Worm (Caenorhabditis elegans) whole organism, L3 larva: ENCODE data around the gene F53A3.1.

Source experiments
- R02D3.7 ChIP-seq: fragments of 150-350 bp; optimal IDR thresholded peaks from 2 replicates; lab custom pipeline; 2014; ENCODE audit warnings: missing biosample characterization, missing genetic modification characterization
- ZK546.5 ChIP-seq: sonication (generic microtip); optimal IDR thresholded peaks from 2 replicates; lab custom pipeline; 2017; ENCODE audit warnings: missing biosample characterization, missing genetic modification characterization
- aly-2 ChIP-seq: fragments of 150-350 bp; optimal IDR thresholded peaks from 2 replicates; lab custom pipeline; 2014; ENCODE audit warnings: missing biosample characterization, missing genetic modification characterization
- ama-1 ChIP-seq: fragments of 150-350 bp; optimal IDR thresholded peaks from 2 replicates; lab custom pipeline; 2018
- ceh-16 ChIP-seq: sonication (generic microtip); optimal IDR thresholded peaks from 2 replicates; lab custom pipeline; 2017; ENCODE audit warnings: missing biosample characterization, missing genetic modification characterization
- ceh-28 ChIP-seq: fragments of 150-350 bp; optimal IDR thresholded peaks from 2 replicates; lab custom pipeline; 2014; ENCODE audit warnings: missing biosample characterization, missing genetic modification reagents, missing genetic modification characterization
- ceh-82 ChIP-seq: fragments of 150-350 bp; optimal IDR thresholded peaks from 2 replicates; lab custom pipeline; 2014; ENCODE audit warnings: missing biosample characterization, missing genetic modification characterization
- ceh-9 ChIP-seq: sonication (generic microtip); optimal IDR thresholded peaks from 2 replicates; lab custom pipeline; 2018; ENCODE audit warnings: missing biosample characterization, missing genetic modification characterization
- daf-12 ChIP-seq: fragments of 150-350 bp; optimal IDR thresholded peaks from 2 replicates; lab custom pipeline; 2014; ENCODE audit warnings: missing biosample characterization, missing genetic modification reagents, missing genetic modification characterization
- egl-27 ChIP-seq: sonication (generic microtip); optimal IDR thresholded peaks from 4 replicates; lab custom pipeline; 2017; ENCODE audit warnings: missing biosample characterization, missing genetic modification reagents, missing genetic modification characterization
- egl-5 ChIP-seq: fragments of 150-350 bp; optimal IDR thresholded peaks from 2 replicates; lab custom pipeline; 2017; ENCODE audit warnings: missing biosample characterization, missing genetic modification reagents, missing genetic modification characterization, inconsistent platforms
- elt-1 ChIP-seq: fragments of 150-350 bp; optimal IDR thresholded peaks from 2 replicates; lab custom pipeline; 2014; ENCODE audit warnings: missing biosample characterization, missing genetic modification characterization
- elt-2 ChIP-seq: sonication (generic microtip); optimal IDR thresholded peaks from 2 replicates; lab custom pipeline; 2016; ENCODE audit warnings: missing genetic modification reagents, mild to moderate bottlenecking, missing genetic modification characterization, missing compliant biosample characterization
- elt-3 ChIP-seq, 3 experiments: fragments of 150-350 bp in 1 of 3; sonication (generic microtip) in 2 of 3; optimal IDR thresholded peaks; 2 replicates in 2 of 3; 4 replicates in 1 of 3; lab custom pipeline; 2014 to 2017; ENCODE audit warnings: missing biosample characterization in 3 of 3, missing genetic modification characterization in 3 of 3
- eor-1 ChIP-seq, 2 experiments: fragments of 150-350 bp; optimal IDR thresholded peaks; 2 replicates each; lab custom pipeline; 2014 to 2018; ENCODE audit warnings: missing biosample characterization in 2 of 2, missing genetic modification characterization in 2 of 2
- fkh-10 ChIP-seq: sonication (generic microtip); optimal IDR thresholded peaks from 2 replicates; lab custom pipeline; 2017; ENCODE audit warnings: missing biosample characterization, missing genetic modification reagents, missing genetic modification characterization
- fkh-2 ChIP-seq: fragments of 150-350 bp; optimal IDR thresholded peaks from 2 replicates; lab custom pipeline; 2014; ENCODE audit warnings: missing biosample characterization, missing genetic modification reagents, missing genetic modification characterization
- fos-1 ChIP-seq: fragments of 150-350 bp; optimal IDR thresholded peaks from 2 replicates; lab custom pipeline; 2014; ENCODE audit warnings: missing biosample characterization, missing genetic modification characterization
- hmg-11 ChIP-seq: sonication (generic microtip); optimal IDR thresholded peaks from 2 replicates; lab custom pipeline; 2016; ENCODE audit warnings: missing genetic modification characterization, missing compliant biosample characterization
- jun-1 ChIP-seq: fragments of 150-350 bp; optimal IDR thresholded peaks from 2 replicates; lab custom pipeline; 2014; ENCODE audit warnings: missing biosample characterization, missing genetic modification reagents, missing genetic modification characterization
- lin-15B ChIP-seq: fragments of 150-350 bp; optimal IDR thresholded peaks from 2 replicates; lab custom pipeline; 2014; ENCODE audit warnings: missing biosample characterization, missing genetic modification characterization
- lin-39 ChIP-seq: fragments of 150-350 bp; optimal IDR thresholded peaks from 2 replicates; lab custom pipeline; 2018; ENCODE audit warnings: missing biosample characterization, missing genetic modification reagents, missing genetic modification characterization
- lsy-12 ChIP-seq: sonication (generic microtip); optimal IDR thresholded peaks from 2 replicates; lab custom pipeline; 2016; ENCODE audit warnings: mild to moderate bottlenecking, missing genetic modification characterization, missing compliant biosample characterization
- mdl-1 ChIP-seq: fragments of 150-350 bp; optimal IDR thresholded peaks from 2 replicates; lab custom pipeline; 2014; ENCODE audit warnings: missing biosample characterization, missing genetic modification characterization
- mml-1 ChIP-seq: fragments of 150-350 bp; sonication (generic microtip); optimal IDR thresholded peaks from 3 replicates; lab custom pipeline; 2014; ENCODE audit warnings: missing biosample characterization, missing genetic modification characterization
- nfya-1 ChIP-seq: sonication (generic microtip); optimal IDR thresholded peaks from 2 replicates; lab custom pipeline; 2017; ENCODE audit warnings: missing genetic modification characterization, mild to moderate bottlenecking, missing compliant biosample characterization, antibody characterized with exemption, moderate library complexity; ENCODE audit not compliant: insufficient read depth
- nhr-11 ChIP-seq: fragments of 150-350 bp; optimal IDR thresholded peaks from 2 replicates; lab custom pipeline; 2014; ENCODE audit warnings: missing biosample characterization, missing genetic modification characterization
- nhr-12 ChIP-seq: fragments of 150-350 bp; optimal IDR thresholded peaks from 2 replicates; lab custom pipeline; 2014; ENCODE audit warnings: missing biosample characterization, missing genetic modification characterization
- nhr-23 ChIP-seq: fragments of 150-350 bp; optimal IDR thresholded peaks from 2 replicates; lab custom pipeline; 2014; ENCODE audit warnings: missing biosample characterization, missing genetic modification reagents, missing genetic modification characterization
- nhr-237 ChIP-seq: fragments of 150-350 bp; optimal IDR thresholded peaks from 2 replicates; lab custom pipeline; 2014; ENCODE audit warnings: missing biosample characterization, missing genetic modification characterization
- nhr-25 ChIP-seq: sonication (generic microtip); optimal IDR thresholded peaks from 2 replicates; lab custom pipeline; 2017; ENCODE audit warnings: missing biosample characterization, missing genetic modification characterization
- nhr-28 ChIP-seq: fragments of 150-350 bp; optimal IDR thresholded peaks from 2 replicates; lab custom pipeline; 2014; ENCODE audit warnings: missing biosample characterization, missing genetic modification characterization
- nhr-43 ChIP-seq: sonication (generic microtip); optimal IDR thresholded peaks from 2 replicates; lab custom pipeline; 2016; ENCODE audit warnings: mild to moderate bottlenecking, missing genetic modification characterization, missing compliant biosample characterization; ENCODE audit not compliant: poor library complexity, severe bottlenecking
- nhr-67 ChIP-seq: fragments of 150-350 bp; optimal IDR thresholded peaks from 2 replicates; lab custom pipeline; 2014; ENCODE audit warnings: missing biosample characterization, missing genetic modification characterization
- nhr-76 ChIP-seq: fragments of 150-350 bp; sonication (generic microtip); optimal IDR thresholded peaks from 5 replicates; lab custom pipeline; 2014; ENCODE audit warnings: missing biosample characterization, missing genetic modification characterization
- nhr-77 ChIP-seq: fragments of 150-350 bp; optimal IDR thresholded peaks from 2 replicates; lab custom pipeline; 2014; ENCODE audit warnings: missing biosample characterization, missing genetic modification characterization
- pha-4 ChIP-seq: fragments of 150-350 bp; optimal IDR thresholded peaks from 2 replicates; lab custom pipeline; 2014; ENCODE audit warnings: missing biosample characterization, missing genetic modification reagents, missing genetic modification characterization
- pqm-1 ChIP-seq: fragments of 150-350 bp; optimal IDR thresholded peaks from 2 replicates; lab custom pipeline; 2017; ENCODE audit warnings: missing biosample characterization, missing genetic modification characterization, inconsistent platforms
- sea-2 ChIP-seq: fragments of 150-350 bp; sonication (generic microtip); optimal IDR thresholded peaks from 4 replicates; lab custom pipeline; 2014; ENCODE audit warnings: missing biosample characterization, missing genetic modification reagents, missing genetic modification characterization
- skn-1 ChIP-seq: fragments of 150-350 bp; optimal IDR thresholded peaks from 2 replicates; lab custom pipeline; 2014; ENCODE audit warnings: missing biosample characterization, missing genetic modification characterization
- snpc-4 ChIP-seq: fragments of 150-350 bp; optimal IDR thresholded peaks from 2 replicates; lab custom pipeline; 2014; ENCODE audit warnings: missing biosample characterization, missing genetic modification characterization
- tbx-2 ChIP-seq: sonication (generic microtip); optimal IDR thresholded peaks from 2 replicates; lab custom pipeline; 2016; ENCODE audit warnings: mild to moderate bottlenecking, missing genetic modification characterization, missing compliant biosample characterization
- unc-39 ChIP-seq: sonication (generic microtip); optimal IDR thresholded peaks from 4 replicates; lab custom pipeline; 2017; ENCODE audit warnings: missing biosample characterization, missing genetic modification characterization
- unc-62 ChIP-seq: fragments of 150-350 bp; sonication (generic microtip); optimal IDR thresholded peaks from 4 replicates; lab custom pipeline; 2014; ENCODE audit warnings: missing biosample characterization, missing genetic modification reagents, missing genetic modification characterization
- zag-1 ChIP-seq: fragments of 150-350 bp; optimal IDR thresholded peaks from 2 replicates; lab custom pipeline; 2014; ENCODE audit warnings: missing biosample characterization, missing genetic modification characterization
- ztf-11 ChIP-seq: fragments of 150-350 bp; optimal IDR thresholded peaks from 2 replicates; lab custom pipeline; 2014; ENCODE audit warnings: missing biosample characterization, missing genetic modification characterization
- ztf-4 ChIP-seq: fragments of 150-350 bp; optimal IDR thresholded peaks from 2 replicates; lab custom pipeline; 2014; ENCODE audit warnings: missing biosample characterization, missing genetic modification characterization

The F53A3.1 gene

ce11 chrIII:1925786-1926185 lies 17.7 kb downstream of the F53A3.1 start:
- TF ChIP-seq elt-3 (tag; optimal IDR thresholded peaks at IDR 0.05; lab: Kevin White, UChicago) (no peak), ceh-9 (tag; lab: Kevin White, UChicago) (no peak), unc-62 (no peak), skn-1 (tag; lab: Kevin White, UChicago) (no peak), nhr-23 (tag; lab: Kevin White, UChicago) (no peak), nfya-1 (tag; lab: Kevin White, UChicago) (no peak), nhr-76 (tag; lab: Kevin White, UChicago) (no peak), ceh-28 (tag; lab: Kevin White, UChicago) (no peak), fkh-10 (no peak), tbx-2 (tag; lab: Kevin White, UChicago) (no peak), lin-15B (tag; lab: Kevin White, UChicago) (no peak), zag-1 (tag; lab: Kevin White, UChicago) (no peak), nhr-12 (tag; lab: Kevin White, UChicago) (no peak), pqm-1 (tag; lab: Kevin White, UChicago) (no peak), lin-39 (tag; lab: Kevin White, UChicago) (no peak), unc-39 (tag; lab: Kevin White, UChicago) (no peak), lsy-12 (no peak), ceh-16 (no peak), nhr-11 (tag; lab: Kevin White, UChicago) (no peak), ceh-82 (tag; lab: Kevin White, UChicago) (no peak)
- TF ChIP-seq, all 47 proteins: peak for 0

- TF ChIP-seq nhr-23 (tag; lab: Kevin White, UChicago) (peak; percentile 99), sea-2 (peak; percentile 53), elt-2 (tag; lab: Kevin White, UChicago) (peak; percentile 97), nhr-67 (tag; lab: Kevin White, UChicago) (no peak), mml-1 (no peak), nhr-25 (tag; lab: Kevin White, UChicago) (peak; percentile 99), tbx-2 (tag; lab: Kevin White, UChicago) (peak; percentile 96), lsy-12 (peak; percentile 93), pqm-1 (tag; lab: Kevin White, UChicago) (peak; percentile 97), fkh-10 (peak; percentile 61), lin-39 (tag; lab: Kevin White, UChicago) (peak; percentile 94), elt-3 (tag; optimal IDR thresholded peaks at IDR 0.05; lab: Kevin White, UChicago) (peak; percentile 29 to 87 (median 60)), jun-1 (tag; lab: Kevin White, UChicago) (peak; percentile 98), nfya-1 (tag; lab: Kevin White, UChicago) (peak; percentile 96), fkh-2 (tag; lab: Kevin White, UChicago) (peak; percentile 3), elt-1 (tag; lab: Kevin White, UChicago) (peak; percentile 89), ama-1 (lab: Kevin White, UChicago) (peak; percentile 56), ceh-82 (tag; lab: Kevin White, UChicago) (peak; percentile 92), nhr-11 (tag; lab: Kevin White, UChicago) (peak; percentile 94), unc-62 (peak; percentile 99), nhr-28 (tag; lab: Kevin White, UChicago) (peak; percentile 65), mdl-1 (tag; lab: Kevin White, UChicago) (peak; percentile 93), egl-5 (peak; percentile 88), ZK546.5 (tag; lab: Kevin White, UChicago) (no peak), ceh-9 (tag; lab: Kevin White, UChicago) (no peak), daf-12 (tag; lab: Kevin White, UChicago) (peak; percentile 75), nhr-43 (tag; lab: Kevin White, UChicago) (peak; percentile 99), fos-1 (tag; lab: Kevin White, UChicago) (peak; percentile 87), aly-2 (tag; lab: Kevin White, UChicago) (peak; percentile 59), ztf-4 (peak; percentile 61), nhr-77 (tag; lab: Kevin White, UChicago) (peak; percentile 80), pha-4 (tag; lab: Kevin White, UChicago) (peak; percentile 99), lin-15B (tag; lab: Kevin White, UChicago) (peak; percentile 58), nhr-12 (tag; lab: Kevin White, UChicago) (no peak), egl-27 (peak; percentile 98), ztf-11 (tag; lab: Kevin White, UChicago) (no peak), hmg-11 (tag; lab: Kevin White, UChicago) (peak; percentile 96), nhr-237 (tag; lab: Kevin White, UChicago) (no peak), R02D3.7 (tag; lab: Kevin White, UChicago) (peak; percentile 80), ceh-28 (tag; lab: Kevin White, UChicago) (peak; percentile 92), zag-1 (tag; lab: Kevin White, UChicago) (peak; percentile 89), skn-1 (tag; lab: Kevin White, UChicago) (peak; percentile 96), nhr-76 (tag; lab: Kevin White, UChicago) (peak; percentile 55), snpc-4 (peak; percentile 59), eor-1 (tag; optimal IDR thresholded peaks at IDR 0.05; lab: Kevin White, UChicago) (peak in 1 of 2 experiments; percentile 25), unc-39 (tag; lab: Kevin White, UChicago) (peak; percentile 70), ceh-16 (no peak)
- TF ChIP-seq, all 47 proteins: peak for 39
These were observed 18.3 kb downstream of the F53A3.1 start for ce11 chrIII:1925048-1925537.
